Fruit fly (Drosophila melanogaster): ENCODE measurements around the gene CG8679.
A peak's percentile ranks its signal among the peaks of the same experiment; 100 is the strongest.

dm6 chr2L:21187753-21188152 lies 30.6 kb downstream of the CG8679 start:
- peak; percentile 27; the same call in 1 of the 3 replicates for TF ChIP-seq row (GFP tag; IDR thresholded peaks at IDR 0.05)
- no peak for TF ChIP-seq Taf1 (GFP tag; IDR thresholded peaks at IDR 0.05)
- no peak for TF ChIP-seq CG10209 (GFP tag; optimal IDR thresholded peaks at IDR 0.05)
- TF ChIP-seq CG2202 (tag; optimal IDR thresholded peaks at IDR 0.05) = no peak
- no peak for TF ChIP-seq Vsx1 (GFP tag; optimal IDR thresholded peaks at IDR 0.05)
- TF ChIP-seq CG4404 (GFP tag; IDR thresholded peaks at IDR 0.05) = no peak
- no peak for TF ChIP-seq pnt (GFP tag; optimal IDR thresholded peaks at IDR 0.05)
- no peak for TF ChIP-seq CG43689 (GFP tag; IDR thresholded peaks at IDR 0.05)
- TF ChIP-seq Ets65A (GFP tag) = peak; percentile 81
- TF ChIP-seq sima (GFP tag; optimal IDR thresholded peaks at IDR 0.05) = no peak
- no peak for TF ChIP-seq CG1792 (GFP tag; optimal IDR thresholded peaks at IDR 0.05)

Measured in whole organism, embryonic.